Fruit fly (Drosophila melanogaster) Kc167 (cell line): ENCODE results near the gene Mitf.

Experiments
- psq ChIP-seq: fragments of >200 bp; optimal IDR thresholded peaks from 2 replicates; lab custom pipeline; 2017; ENCODE audit warnings: missing external identifiers
- ttk ChIP-seq: sonication (Bioruptor generic); optimal IDR thresholded peaks from 2 replicates; lab custom pipeline; 2017; ENCODE audit warnings: missing external identifiers

DNA sequence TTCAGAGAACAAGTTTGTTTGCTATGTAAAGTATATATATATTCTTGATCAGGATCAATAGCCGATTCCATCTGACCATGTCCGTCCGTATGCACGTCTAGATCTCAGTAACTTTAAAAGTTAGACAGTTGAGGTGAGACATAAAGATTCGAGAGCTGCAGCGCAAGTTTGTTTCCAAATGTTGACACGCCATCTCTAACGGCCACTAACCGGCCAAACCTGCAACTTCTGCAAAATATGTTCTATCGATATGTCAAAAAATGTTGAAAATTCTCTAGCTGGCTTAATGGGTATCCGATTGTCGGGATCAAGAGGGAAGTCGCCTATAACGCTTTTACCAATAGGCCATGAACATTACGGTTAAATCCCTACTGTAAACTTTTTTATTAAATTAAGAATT is 11.8 kb upstream of the Mitf start:
- TF ChIP-seq ttk (lab: Kevin White, UChicago) (no peak), psq (no peak)
